Worm (Caenorhabditis elegans) whole organism, L4 larva: Measurements from ENCODE around the gene F07E5.13.

Source experiments
- F37D6.2 ChIP-seq: sonication (generic microtip); optimal IDR thresholded peaks from 2 replicates; lab custom pipeline; 2016; ENCODE audit warnings: mild to moderate bottlenecking, missing genetic modification characterization, missing compliant biosample characterization
- F49E8.2 ChIP-seq: sonication (generic microtip); optimal IDR thresholded peaks from 2 replicates; lab custom pipeline; 2016; ENCODE audit warnings: missing compliant biosample characterization, mild to moderate bottlenecking, missing genetic modification characterization, borderline replicate concordance
- T26A8.4 ChIP-seq: fragments of 200-800 bp; sonication (Bioruptor generic); IDR thresholded peaks from 2 replicates; pipeline ENCODE4 v1.3.6; 2022; ENCODE audit warnings: missing genetic modification characterization, missing compliant biosample characterization
- Y5F2A.4 ChIP-seq: fragments of 200-800 bp; sonication (Bioruptor generic); optimal IDR thresholded peaks from 2 replicates; lab custom pipeline; 2018; ENCODE audit warnings: mild to moderate bottlenecking, missing genetic modification characterization, missing compliant biosample characterization
- ZK546.5 ChIP-seq, 2 experiments: sonication (generic microtip); optimal IDR thresholded peaks; 2 replicates each; lab custom pipeline; 2017; ENCODE audit warnings: missing biosample characterization in 2 of 2, missing genetic modification characterization in 2 of 2
- aha-1 ChIP-seq: fragments of 150-350 bp; peaks from one replicate; lab custom pipeline; 2014; ENCODE audit warnings: missing biosample characterization, missing genetic modification characterization
- attf-4 ChIP-seq: sonication (generic microtip); optimal IDR thresholded peaks from 3 replicates; lab custom pipeline; 2017; ENCODE audit warnings: missing biosample characterization, missing genetic modification characterization
- ceh-32 ChIP-seq: sonication (generic microtip); optimal IDR thresholded peaks from 2 replicates; lab custom pipeline; 2016; ENCODE audit warnings: mild to moderate bottlenecking, missing genetic modification characterization, missing compliant biosample characterization; ENCODE audit not compliant: poor library complexity
- ceh-44 ChIP-seq: fragments of 200-800 bp; sonication (Bioruptor generic); IDR thresholded peaks from 2 replicates; pipeline ENCODE4 v1.3.6; 2022; ENCODE audit warnings: missing genetic modification reagents, missing genetic modification characterization, missing compliant biosample characterization
- ceh-82 ChIP-seq: sonication (generic microtip); optimal IDR thresholded peaks from 2 replicates; lab custom pipeline; 2017; ENCODE audit warnings: missing biosample characterization, missing genetic modification characterization
- daf-12 ChIP-seq: fragments of 150-350 bp; optimal IDR thresholded peaks from 2 replicates; lab custom pipeline; 2014; ENCODE audit warnings: missing biosample characterization, missing genetic modification reagents, missing genetic modification characterization
- dpl-1 ChIP-seq: fragments of 150-350 bp; optimal IDR thresholded peaks from 2 replicates; lab custom pipeline; 2014; ENCODE audit warnings: missing biosample characterization, missing genetic modification reagents, missing genetic modification characterization
- duxl-1 ChIP-seq: sonication (generic microtip); optimal IDR thresholded peaks from 2 replicates; lab custom pipeline; 2016; ENCODE audit warnings: mild to moderate bottlenecking, missing genetic modification characterization, moderate library complexity, missing compliant biosample characterization; ENCODE audit not compliant: poor library complexity
- dve-1 ChIP-seq: sonication (generic microtip); optimal IDR thresholded peaks from 2 replicates; lab custom pipeline; 2017; ENCODE audit warnings: antibody characterized with exemption, mild to moderate bottlenecking, missing genetic modification characterization, missing compliant biosample characterization; ENCODE audit not compliant: insufficient read depth
- fkh-10 ChIP-seq: fragments of 150-350 bp; optimal IDR thresholded peaks from 2 replicates; lab custom pipeline; 2014; ENCODE audit warnings: missing biosample characterization, missing genetic modification reagents, missing genetic modification characterization
- hif-1 ChIP-seq, 2 experiments: sonication (generic microtip); optimal IDR thresholded peaks; 2 replicates each; lab custom pipeline; 2016 to 2017; ENCODE audit warnings: missing compliant biosample characterization in 2 of 2, missing genetic modification characterization in 2 of 2, missing genetic modification reagents in 2 of 2, missing genotype in 2 of 2, mild to moderate bottlenecking in 1 of 2
- hmg-1.1 ChIP-seq: fragments of 200-800 bp; sonication (Bioruptor generic); IDR thresholded peaks from 2 replicates; pipeline ENCODE4 v1.3.6; 2022; ENCODE audit warnings: missing genetic modification reagents, missing genetic modification characterization, missing compliant biosample characterization
- lin-15B ChIP-seq: fragments of 150-350 bp; sonication (generic microtip); optimal IDR thresholded peaks from 3 replicates; lab custom pipeline; 2014; ENCODE audit warnings: missing biosample characterization, missing genetic modification characterization
- lin-38 ChIP-seq: fragments of 200-800 bp; sonication (Bioruptor generic); IDR thresholded peaks from 2 replicates; pipeline ENCODE4 v1.3.6; 2022; ENCODE audit warnings: missing genetic modification reagents, missing genetic modification characterization, missing compliant biosample characterization
- lir-3 ChIP-seq: sonication (generic microtip); optimal IDR thresholded peaks from 2 replicates; lab custom pipeline; 2016; ENCODE audit warnings: mild to moderate bottlenecking, missing genetic modification characterization, missing compliant biosample characterization
- lsy-2 ChIP-seq, 2 experiments: fragments of 150-350 bp in 1 of 2; sonication (generic microtip) in 1 of 2; optimal IDR thresholded peaks; 2 replicates each; lab custom pipeline; 2014 to 2017; ENCODE audit warnings: missing biosample characterization in 2 of 2, missing genetic modification characterization in 2 of 2
- madf-5 ChIP-seq, 2 experiments: fragments of 200-800 bp; sonication (Bioruptor generic); IDR thresholded peaks; 2 replicates each; pipeline ENCODE4 v1.3.6; 2022; ENCODE audit warnings: missing compliant biosample characterization in 2 of 2, missing genetic modification characterization in 2 of 2
- madf-9 ChIP-seq: fragments of 200-800 bp; sonication (Bioruptor generic); conservative IDR thresholded peaks from 2 replicates; pipeline ENCODE4 v1.3.6; 2022; ENCODE audit warnings: missing genetic modification reagents, missing genetic modification characterization, missing compliant biosample characterization
- mdt-29 ChIP-seq: fragments of 200-800 bp; sonication (Bioruptor generic); IDR thresholded peaks from 2 replicates; pipeline ENCODE4 v1.3.6; 2022; ENCODE audit warnings: missing genetic modification reagents, missing genetic modification characterization, missing compliant biosample characterization
- mes-2 ChIP-seq: sonication (generic microtip); optimal IDR thresholded peaks from 2 replicates; lab custom pipeline; 2016; ENCODE audit warnings: missing genotype, mild to moderate bottlenecking, missing genetic modification characterization, missing compliant biosample characterization; ENCODE audit not compliant: poor library complexity, severe bottlenecking
- nhr-10 ChIP-seq: fragments of 150-350 bp; optimal IDR thresholded peaks from 2 replicates; lab custom pipeline; 2014; ENCODE audit warnings: missing biosample characterization, missing genetic modification characterization
- nhr-11 ChIP-seq: fragments of 150-350 bp; optimal IDR thresholded peaks from 2 replicates; lab custom pipeline; 2014; ENCODE audit warnings: missing biosample characterization, missing genetic modification characterization
- nhr-237 ChIP-seq: sonication (generic microtip); optimal IDR thresholded peaks from 2 replicates; lab custom pipeline; 2017; ENCODE audit warnings: missing biosample characterization, missing genetic modification characterization
- nhr-25 ChIP-seq: sonication (generic microtip); optimal IDR thresholded peaks from 2 replicates; lab custom pipeline; 2017; ENCODE audit warnings: missing genetic modification characterization, mild to moderate bottlenecking, missing compliant biosample characterization, antibody characterized with exemption, moderate library complexity, borderline replicate concordance; ENCODE audit not compliant: insufficient read depth
- nhr-42 ChIP-seq: fragments of 200-800 bp; sonication (Bioruptor generic); IDR thresholded peaks from 2 replicates; pipeline ENCODE4 v1.3.6; 2022; ENCODE audit warnings: missing genetic modification characterization, missing compliant biosample characterization
- nhr-77 ChIP-seq: fragments of 150-350 bp; optimal IDR thresholded peaks from 2 replicates; lab custom pipeline; 2014; ENCODE audit warnings: missing biosample characterization, missing genetic modification characterization
- php-3 ChIP-seq: fragments of 200-800 bp; sonication (Bioruptor generic); IDR thresholded peaks from 2 replicates; pipeline ENCODE4 v1.3.6; 2022; ENCODE audit warnings: missing genetic modification reagents, missing genetic modification characterization, missing compliant biosample characterization
- sdz-12 ChIP-seq: fragments of 200-800 bp; sonication (Bioruptor generic); optimal IDR thresholded peaks from 2 replicates; lab custom pipeline; 2018; ENCODE audit warnings: mild to moderate bottlenecking, missing genetic modification characterization, missing compliant biosample characterization
- snpc-4 ChIP-seq: fragments of 150-350 bp; optimal IDR thresholded peaks from 2 replicates; lab custom pipeline; 2014; ENCODE audit warnings: missing biosample characterization, missing genetic modification characterization
- spr-3 ChIP-seq: fragments of 200-800 bp; sonication (Bioruptor generic); optimal IDR thresholded peaks from 2 replicates; lab custom pipeline; 2018; ENCODE audit warnings: mild to moderate bottlenecking, missing genetic modification characterization, missing compliant biosample characterization
- unc-39 ChIP-seq: sonication (generic microtip); optimal IDR thresholded peaks from 2 replicates; lab custom pipeline; 2017; ENCODE audit warnings: missing biosample characterization, missing genetic modification characterization
- unc-62 ChIP-seq, 3 experiments: fragments of 150-350 bp in 1 of 3; sonication (generic microtip); optimal IDR thresholded peaks in 2 of 3; peaks in 1 of 3; 1 replicate in 1 of 3; 2 replicates in 2 of 3; lab custom pipeline; 2014 to 2017; ENCODE audit warnings: missing biosample characterization in 3 of 3, missing genetic modification characterization in 3 of 3, missing genetic modification reagents in 3 of 3, missing genotype in 1 of 3
- zag-1 ChIP-seq: fragments of 150-350 bp; optimal IDR thresholded peaks from 2 replicates; lab custom pipeline; 2014; ENCODE audit warnings: missing biosample characterization, missing genetic modification characterization
- zip-2 ChIP-seq: fragments of 150-350 bp; optimal IDR thresholded peaks from 2 replicates; lab custom pipeline; 2014; ENCODE audit warnings: missing biosample characterization, missing genetic modification characterization
- ztf-7 ChIP-seq: fragments of 150-350 bp; optimal IDR thresholded peaks from 2 replicates; lab custom pipeline; 2014; ENCODE audit warnings: missing biosample characterization, missing genetic modification characterization

F07E5.13 gene

DNA sequence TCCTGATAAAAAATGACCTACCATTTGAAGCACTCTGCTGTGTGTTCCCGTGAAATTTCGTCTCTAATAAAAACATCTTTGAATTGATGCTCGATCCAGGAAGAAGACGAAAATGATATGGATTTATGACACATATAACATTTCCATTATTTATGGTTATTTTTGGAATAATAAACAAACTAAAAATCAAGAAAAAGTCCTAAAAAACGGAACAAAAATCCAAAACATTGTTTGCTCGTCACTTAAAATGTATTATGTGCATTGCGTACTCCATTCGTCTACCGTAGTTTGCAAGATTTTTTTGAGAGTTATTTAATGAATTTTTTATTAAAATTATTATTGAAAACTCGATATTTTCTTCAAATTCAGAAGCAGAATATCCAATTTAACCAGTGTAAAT lies 21.4 kb downstream of the F07E5.13 start, which contains the start of gene bath-20:
TSS of gene bath-20 (minus strand) at position 101 of the 400 bp plus-strand sequence.
- TF ChIP-seq nhr-237 (tag; lab: Kevin White, UChicago) (no peak), zip-2 (tag; lab: Kevin White, UChicago) (no peak), hif-1 (tag; optimal IDR thresholded peaks at IDR 0.05; lab: Kevin White, UChicago) (no peak), php-3 (GFP tag; lab: Robert Waterston, UW) (no peak), nhr-42 (no peak), unc-39 (tag; lab: Kevin White, UChicago) (no peak), mes-2 (no peak), T26A8.4 (GFP tag; lab: Robert Waterston, UW) (no peak), daf-12 (tag; lab: Kevin White, UChicago) (no peak), madf-5 (GFP tag; IDR thresholded peaks at IDR 0.05; lab: Robert Waterston, UW) (no peak), ztf-7 (tag; lab: Kevin White, UChicago) (no peak)

DNA sequence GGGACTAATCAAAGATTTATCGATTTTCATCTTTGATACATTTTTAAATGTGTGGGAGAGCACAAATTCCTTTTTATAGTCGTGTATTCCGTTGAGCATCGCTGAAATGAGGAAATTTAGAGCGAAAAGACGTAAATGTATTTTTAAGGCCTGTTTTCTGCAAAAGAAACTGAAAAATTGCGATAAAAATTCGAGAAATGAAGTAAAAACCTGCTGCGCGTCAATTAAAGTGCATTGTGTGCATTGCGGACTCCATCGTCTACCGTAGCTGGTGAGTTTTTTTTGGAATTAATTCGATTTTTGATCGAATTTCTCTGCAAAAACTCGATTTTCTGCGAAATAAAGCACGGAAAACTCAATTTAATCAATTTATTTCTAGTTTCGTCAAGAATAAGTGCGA lies 24.6 kb downstream of the F07E5.13 start, which contains the start of gene bath-19:
TSS of gene bath-19 (minus strand) at position 101 of the 400 bp plus-strand sequence.
- TF ChIP-seq fkh-10 (GFP tag; lab: Kevin White, UChicago) (no peak), attf-4 (tag; lab: Kevin White, UChicago) (no peak), duxl-1 (tag; lab: Kevin White, UChicago) (no peak), Y5F2A.4 (GFP tag; lab: Kevin White, UChicago) (no peak), madf-9 (GFP tag; lab: Robert Waterston, UW) (no peak), F37D6.2 (tag; lab: Kevin White, UChicago) (no peak), zip-2 (tag; lab: Kevin White, UChicago) (no peak), nhr-77 (tag; lab: Kevin White, UChicago) (no peak), ceh-82 (tag; lab: Kevin White, UChicago) (no peak), zag-1 (no peak), snpc-4 (no peak), dve-1 (no peak), hmg-1.1 (GFP tag; lab: Robert Waterston, UW) (no peak)

DNA sequence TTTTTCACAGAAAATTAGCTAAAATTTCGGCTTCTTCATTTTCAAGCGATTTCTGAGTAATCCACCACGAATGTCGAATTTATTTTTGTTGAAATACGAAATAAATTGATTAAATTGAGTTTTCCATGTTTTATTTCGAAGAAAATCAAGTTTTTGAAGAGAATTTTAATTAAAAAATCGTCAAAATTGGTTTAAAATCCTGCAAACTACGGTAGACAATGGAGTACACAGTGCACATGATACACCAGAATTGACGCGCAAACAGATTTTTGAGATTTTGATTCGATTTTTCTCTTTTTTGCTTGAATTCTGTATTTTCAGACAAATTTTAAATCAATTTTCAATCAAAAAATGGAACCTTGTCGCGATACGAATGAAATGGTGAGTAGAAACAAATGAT lies 30.6 kb downstream of the F07E5.13 start, which contains the start of gene F59H6.14:
TSS of gene F59H6.14 (plus strand) at position 301 of the 400 bp plus-strand sequence.
- TF ChIP-seq ceh-32 (tag; lab: Kevin White, UChicago), result no peak
- no peak for TF ChIP-seq nhr-10 (tag; lab: Kevin White, UChicago)
- TF ChIP-seq F37D6.2 (tag; lab: Kevin White, UChicago), result no peak
- no peak for TF ChIP-seq nhr-77 (tag; lab: Kevin White, UChicago)
- TF ChIP-seq nhr-11 (tag; lab: Kevin White, UChicago), result no peak
- TF ChIP-seq lin-15B (tag; lab: Kevin White, UChicago), result no peak

DNA sequence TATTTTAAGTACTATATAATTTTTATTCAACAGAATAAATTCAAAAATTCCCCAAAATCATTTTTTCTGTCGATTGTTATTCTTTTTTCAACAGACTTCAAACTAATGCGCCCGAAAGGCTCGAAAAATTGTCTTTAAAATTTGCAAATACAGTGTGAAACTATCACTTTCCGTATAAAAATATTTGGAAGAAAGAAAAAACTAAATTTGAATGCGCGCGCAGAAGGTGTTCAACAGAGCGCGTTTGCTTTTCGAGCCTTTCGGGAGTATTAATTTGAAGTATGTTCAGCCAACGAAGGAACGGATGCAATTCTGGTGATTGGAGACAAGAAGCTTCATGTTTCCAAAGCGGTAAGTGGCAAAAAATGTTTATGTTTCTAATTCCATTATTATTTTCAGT lies 31.6 kb downstream of the F07E5.13 start, which contains the start of gene btb-4:
TSS of gene btb-4 (plus strand) at position 35 of the 400 bp plus-strand sequence.
- peak; percentile 3 for TF ChIP-seq aha-1 (tag; lab: Kevin White, UChicago)
- peak; percentile 68 for TF ChIP-seq lin-38 (GFP tag; lab: Robert Waterston, UW)
- peak; percentile 24 for TF ChIP-seq dpl-1 (GFP tag; lab: Kevin White, UChicago)

DNA sequence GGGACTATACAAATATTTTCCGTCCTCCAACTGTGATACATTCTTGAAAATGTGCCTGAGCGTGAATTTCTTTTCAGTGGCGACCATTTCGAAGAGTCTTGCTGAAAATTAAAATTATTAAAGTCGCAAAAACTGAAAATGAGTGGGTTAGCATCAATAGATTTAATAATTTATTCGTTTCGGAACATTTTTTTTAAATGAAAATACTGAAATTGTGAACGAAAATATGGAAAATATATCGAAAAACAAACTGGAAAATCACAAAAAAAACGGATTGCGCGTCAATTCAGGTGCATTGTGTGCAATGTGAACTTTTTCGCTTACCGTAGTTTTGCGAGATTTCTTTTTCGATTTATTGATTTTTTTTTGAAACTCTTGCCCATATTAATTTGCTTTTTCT lies 32.0 kb downstream of the F07E5.13 start, which contains the start of gene bath-5:
TSS of gene bath-5 (minus strand) at position 101 of the 400 bp plus-strand sequence.
- no peak for TF ChIP-seq aha-1 (tag; lab: Kevin White, UChicago)
- TF ChIP-seq nhr-25 (tag; lab: Kevin White, UChicago), result no peak
- TF ChIP-seq hif-1 (tag; optimal IDR thresholded peaks at IDR 0.05; lab: Kevin White, UChicago), result no peak
- no peak for TF ChIP-seq php-3 (GFP tag; lab: Robert Waterston, UW)
- TF ChIP-seq ZK546.5 (tag; optimal IDR thresholded peaks at IDR 0.05; lab: Kevin White, UChicago), result no peak
- TF ChIP-seq spr-3, result no peak
- TF ChIP-seq sdz-12, result no peak
- no peak for TF ChIP-seq ceh-44 (GFP tag; lab: Robert Waterston, UW)
- no peak for TF ChIP-seq mdt-29 (GFP tag; lab: Robert Waterston, UW)
- TF ChIP-seq lir-3 (tag; lab: Kevin White, UChicago), result no peak
- TF ChIP-seq madf-9 (GFP tag; lab: Robert Waterston, UW), result no peak
- TF ChIP-seq F37D6.2 (tag; lab: Kevin White, UChicago), result no peak
- TF ChIP-seq F49E8.2 (tag; lab: Kevin White, UChicago), result no peak
- TF ChIP-seq lsy-2 (tag; optimal IDR thresholded peaks at IDR 0.05; lab: Kevin White, UChicago), result no peak
- no peak for TF ChIP-seq nhr-11 (tag; lab: Kevin White, UChicago)
- no peak for TF ChIP-seq unc-62 (GFP tag; optimal IDR thresholded peaks at IDR 0.05 in 1 of 2; lab: Kevin White, UChicago)
- no peak for TF ChIP-seq unc-62 (tag; optimal IDR thresholded peaks at IDR 0.05; lab: Kevin White, UChicago)
- no peak for TF ChIP-seq madf-5 (GFP tag; IDR thresholded peaks at IDR 0.05; lab: Robert Waterston, UW)
